Worm (Caenorhabditis elegans): ENCODE results near the gene C07A9.5.

- TF ChIP-seq nhr-237 (tag; optimal IDR thresholded peaks at IDR 0.05) (no peak), lin-13 (tag; optimal IDR thresholded peaks at IDR 0.05) (no peak), drap-1 (GFP tag; optimal IDR thresholded peaks at IDR 0.05) (no peak)
Observed at ce11 chrIII:9704606-9704938, 21.9 kb upstream of the C07A9.5 start.
